Fruit fly (Drosophila melanogaster) whole organism, adult: Measurements from ENCODE around the gene Ada.

Experiments
- CG11617 ChIP-seq: fragments of 200-800 bp; sonication (Bioruptor generic); optimal IDR thresholded peaks from 2 replicates; lab custom pipeline; 2017; ENCODE audit warnings: mild to moderate bottlenecking, missing biosample characterization, missing genetic modification reagents, missing genetic modification characterization
- CG12768 ChIP-seq: fragments of 200-800 bp; sonication (Bioruptor generic); optimal IDR thresholded peaks from 2 replicates; lab custom pipeline; 2017; ENCODE audit warnings: missing biosample characterization, missing genetic modification characterization, mild to moderate bottlenecking, moderate library complexity, missing genetic modification reagents
- CG14711 ChIP-seq: fragments of 200-800 bp; sonication (Bioruptor generic); optimal IDR thresholded peaks from 2 replicates; lab custom pipeline; 2018; ENCODE audit warnings: missing biosample characterization, mild to moderate bottlenecking, missing genetic modification characterization, moderate library complexity
- CG1620 ChIP-seq: fragments of 200-800 bp; sonication (Bioruptor generic); optimal IDR thresholded peaks from 2 replicates; lab custom pipeline; 2016; ENCODE audit warnings: missing biosample characterization, missing genetic modification characterization
- CG33017 ChIP-seq: fragments of 200-800 bp; sonication (Bioruptor generic); optimal IDR thresholded peaks from 2 replicates; lab custom pipeline; 2018; ENCODE audit warnings: missing biosample characterization, mild to moderate bottlenecking, missing genetic modification characterization, moderate library complexity
- CG5204 ChIP-seq: fragments of 200-800 bp; sonication (Bioruptor generic); optimal IDR thresholded peaks from 2 replicates; lab custom pipeline; 2016; ENCODE audit warnings: missing biosample characterization, missing genetic modification characterization
- CG7045 ChIP-seq: fragments of 200-800 bp; sonication (Bioruptor generic); optimal IDR thresholded peaks from 2 replicates; lab custom pipeline; 2017; ENCODE audit warnings: missing biosample characterization, mild to moderate bottlenecking, missing genetic modification characterization
- CG7101 ChIP-seq: fragments of 200-800 bp; sonication (Bioruptor generic); optimal IDR thresholded peaks from 2 replicates; lab custom pipeline; 2018; ENCODE audit warnings: missing biosample characterization, mild to moderate bottlenecking, missing genetic modification characterization, moderate library complexity
- Clk ChIP-seq: fragments of 200-800 bp; sonication (Bioruptor generic); optimal IDR thresholded peaks from 2 replicates; lab custom pipeline; 2017; ENCODE audit warnings: missing biosample characterization, missing genetic modification characterization
- Crg-1 ChIP-seq: fragments of 200-800 bp; sonication (Bioruptor generic); optimal IDR thresholded peaks from 2 replicates; lab custom pipeline; 2016; ENCODE audit warnings: missing biosample characterization, missing genetic modification characterization
- Hr96 ChIP-seq: fragments of 200-800 bp; sonication (Bioruptor generic); optimal IDR thresholded peaks from 2 replicates; lab custom pipeline; 2016; ENCODE audit warnings: missing biosample characterization, missing genetic modification characterization
- Mnt ChIP-seq: fragments of 200-800 bp; sonication (Bioruptor generic); optimal IDR thresholded peaks from 2 replicates; lab custom pipeline; 2016; ENCODE audit warnings: missing biosample characterization, mild to moderate bottlenecking, missing genetic modification characterization
- bab1 ChIP-seq: fragments of 200-800 bp; sonication (Bioruptor generic); optimal IDR thresholded peaks from 3 replicates; lab custom pipeline; 2019; ENCODE audit warnings: missing biosample characterization, mild to moderate bottlenecking, missing genetic modification characterization, moderate library complexity
- cic ChIP-seq: fragments of 200-800 bp; sonication (Bioruptor generic); optimal IDR thresholded peaks from 2 replicates; lab custom pipeline; 2017; ENCODE audit warnings: missing biosample characterization, mild to moderate bottlenecking, missing genetic modification characterization, moderate library complexity
- cnc ChIP-seq, 2 experiments: fragments of >200 bp; optimal IDR thresholded peaks; 2 replicates each; lab custom pipeline; 2017
- kay ChIP-seq: fragments of 200-800 bp; sonication (Bioruptor generic); peaks from one replicate; lab custom pipeline; 2016; ENCODE audit warnings: missing biosample characterization, missing genetic modification characterization, borderline replicate concordance
- ovo ChIP-seq: fragments of 200-800 bp; sonication (Bioruptor generic); optimal IDR thresholded peaks from 2 replicates; lab custom pipeline; 2016; ENCODE audit warnings: missing biosample characterization, missing genetic modification characterization
- pad ChIP-seq: fragments of 200-800 bp; sonication (Bioruptor generic); optimal IDR thresholded peaks from 3 replicates; lab custom pipeline; 2017; ENCODE audit warnings: missing biosample characterization, missing genetic modification characterization, mild to moderate bottlenecking, moderate library complexity, missing genetic modification reagents
- tj ChIP-seq: fragments of 200-800 bp; sonication (Bioruptor generic); optimal IDR thresholded peaks from 3 replicates; lab custom pipeline; 2017; ENCODE audit warnings: missing biosample characterization, mild to moderate bottlenecking, missing genetic modification characterization, moderate library complexity
- toe ChIP-seq: fragments of 200-800 bp; sonication (Bioruptor generic); optimal IDR thresholded peaks from 2 replicates; lab custom pipeline; 2016; ENCODE audit warnings: missing biosample characterization, missing genetic modification characterization

Ada gene

dm6 chr3R:9046954-9047353, 18.0 kb upstream of the Ada start:
- TF ChIP-seq bab1 (GFP tag; lab: Kevin White, UChicago) (peak; percentile 1), CG5204 (GFP tag; lab: Kevin White, UChicago) (no peak)

dm6 chr3R:9047561-9048465, 17.2 kb upstream of the Ada start, which contains the start of gene Rel:
Gene Rel (minus strand): TSS chr3R:9047977.
- peak; percentile 62 for TF ChIP-seq CG7045 (GFP tag; lab: Kevin White, UChicago)
- peak; percentile 74 for TF ChIP-seq CG14711 (tag; lab: Kevin White, UChicago)
- peak; percentile 97 for TF ChIP-seq cic (GFP tag; lab: Kevin White, UChicago)
- TF ChIP-seq CG12768 (GFP tag; lab: Kevin White, UChicago) = peak; percentile 63
- peak; percentile 92 for TF ChIP-seq Mnt
- peak; percentile 78 for TF ChIP-seq CG7101
- no peak for TF ChIP-seq tj (GFP tag; lab: Kevin White, UChicago)
- no peak for TF ChIP-seq CG1620 (GFP tag; lab: Kevin White, UChicago)
- peak; percentile 99 for TF ChIP-seq kay (GFP tag; lab: Kevin White, UChicago)
- TF ChIP-seq Clk (GFP tag; lab: Kevin White, UChicago) = peak; percentile 8
- peak; percentile 76 for TF ChIP-seq bab1 (GFP tag; lab: Kevin White, UChicago)
- TF ChIP-seq ovo (GFP tag; lab: Kevin White, UChicago) = no peak
- peak; percentile 80 for TF ChIP-seq Crg-1 (GFP tag; lab: Kevin White, UChicago)
- peak in 1 of 2 experiments; percentile 13 for TF ChIP-seq cnc (optimal IDR thresholded peaks at IDR 0.05; lab: Kevin White, UChicago)
- TF ChIP-seq CG11617 (GFP tag; lab: Kevin White, UChicago) = peak; percentile 72
- peak; percentile 41 for TF ChIP-seq pad (GFP tag; lab: Kevin White, UChicago)
- TF ChIP-seq CG33017 (tag; lab: Kevin White, UChicago) = peak; percentile 64
- no peak for TF ChIP-seq toe (GFP tag; lab: Kevin White, UChicago)

- TF ChIP-seq Mnt (no peak), cic (GFP tag; lab: Kevin White, UChicago) (peak; percentile 52), CG5204 (GFP tag; lab: Kevin White, UChicago) (no peak), kay (GFP tag; lab: Kevin White, UChicago) (peak; percentile 79), bab1 (GFP tag; lab: Kevin White, UChicago) (no peak), CG7101 (no peak), CG1620 (GFP tag; lab: Kevin White, UChicago) (no peak), Hr96 (GFP tag; lab: Kevin White, UChicago) (no peak), tj (GFP tag; lab: Kevin White, UChicago) (peak; percentile 61), CG12768 (GFP tag; lab: Kevin White, UChicago) (peak; percentile 28), CG14711 (tag; lab: Kevin White, UChicago) (no peak), CG11617 (GFP tag; lab: Kevin White, UChicago) (no peak)
Measured at dm6 chr3R:9048466-9049072, 16.4 kb upstream of the Ada start, which contains the start of gene Mst85C. Gene Mst85C (plus strand): TSS chr3R:9048645.

- peak; percentile 32 for TF ChIP-seq Mnt
- TF ChIP-seq toe (GFP tag; lab: Kevin White, UChicago) = no peak
- TF ChIP-seq Hr96 (GFP tag; lab: Kevin White, UChicago) = no peak
- TF ChIP-seq Crg-1 (GFP tag; lab: Kevin White, UChicago) = no peak
- no peak for TF ChIP-seq CG14711 (tag; lab: Kevin White, UChicago)
- no peak for TF ChIP-seq CG33017 (tag; lab: Kevin White, UChicago)
- no peak for TF ChIP-seq CG7101
- no peak for TF ChIP-seq CG11617 (GFP tag; lab: Kevin White, UChicago)
- TF ChIP-seq Clk (GFP tag; lab: Kevin White, UChicago) = no peak
Measured at dm6 chr3R:9049091-9049981, 15.6 kb upstream of the Ada start.

- TF ChIP-seq tj (GFP tag; lab: Kevin White, UChicago) (no peak), cnc (optimal IDR thresholded peaks at IDR 0.05; lab: Kevin White, UChicago) (no peak), CG1620 (GFP tag; lab: Kevin White, UChicago) (no peak), CG11617 (GFP tag; lab: Kevin White, UChicago) (no peak), Crg-1 (GFP tag; lab: Kevin White, UChicago) (no peak), cic (GFP tag; lab: Kevin White, UChicago) (peak; percentile 3), Mnt (no peak), CG7101 (no peak), bab1 (GFP tag; lab: Kevin White, UChicago) (peak; percentile 19)
Measured at dm6 chr3R:9050519-9051119, 14.4 kb upstream of the Ada start, which contains the start of gene Nmdmc. Gene Nmdmc (minus strand): TSS chr3R:9050555.
